Worm (Caenorhabditis elegans) whole organism, L4 larva: Measurements from ENCODE around the gene srw-94.

ENCODE experiments used
- D1046.2 ChIP-seq: fragments of 200-800 bp; sonication (Bioruptor generic); IDR thresholded peaks from 2 replicates; pipeline ENCODE4 v1.3.6; 2022; ENCODE audit warnings: missing genetic modification characterization, missing compliant biosample characterization
- F26F4.8 ChIP-seq: fragments of 200-800 bp; sonication (Bioruptor generic); conservative IDR thresholded peaks from 2 replicates; pipeline ENCODE4 v1.3.6; 2022; ENCODE audit warnings: missing genetic modification characterization, missing compliant biosample characterization
- F49E8.2 ChIP-seq: sonication (generic microtip); optimal IDR thresholded peaks from 2 replicates; lab custom pipeline; 2016; ENCODE audit warnings: missing compliant biosample characterization, mild to moderate bottlenecking, missing genetic modification characterization, borderline replicate concordance
- ZK337.2 ChIP-seq: fragments of 200-800 bp; sonication (Bioruptor generic); IDR thresholded peaks from 2 replicates; pipeline ENCODE4 v1.3.6; 2022; ENCODE audit warnings: missing genetic modification reagents, missing genetic modification characterization, missing compliant biosample characterization
- ZK546.5 ChIP-seq, 2 experiments: sonication (generic microtip); optimal IDR thresholded peaks; 2 replicates each; lab custom pipeline; 2017; ENCODE audit warnings: missing biosample characterization in 2 of 2, missing genetic modification characterization in 2 of 2
- aha-1 ChIP-seq: fragments of 150-350 bp; peaks from one replicate; lab custom pipeline; 2014; ENCODE audit warnings: missing biosample characterization, missing genetic modification characterization
- aly-2 ChIP-seq: sonication (generic microtip); optimal IDR thresholded peaks from 2 replicates; lab custom pipeline; 2018; ENCODE audit warnings: missing biosample characterization, missing genetic modification characterization
- attf-4 ChIP-seq: sonication (generic microtip); optimal IDR thresholded peaks from 3 replicates; lab custom pipeline; 2017; ENCODE audit warnings: missing biosample characterization, missing genetic modification characterization
- ceh-32 ChIP-seq: sonication (generic microtip); optimal IDR thresholded peaks from 2 replicates; lab custom pipeline; 2016; ENCODE audit warnings: mild to moderate bottlenecking, missing genetic modification characterization, missing compliant biosample characterization; ENCODE audit not compliant: poor library complexity
- ceh-62 ChIP-seq: sonication (generic microtip); optimal IDR thresholded peaks from 2 replicates; lab custom pipeline; 2017; ENCODE audit warnings: missing biosample characterization, missing genetic modification characterization
- ceh-82 ChIP-seq: sonication (generic microtip); optimal IDR thresholded peaks from 2 replicates; lab custom pipeline; 2017; ENCODE audit warnings: missing biosample characterization, missing genetic modification characterization
- ces-1 ChIP-seq: fragments of 150-350 bp; sonication (generic microtip); optimal IDR thresholded peaks from 4 replicates; lab custom pipeline; 2014; ENCODE audit warnings: missing biosample characterization, missing genetic modification reagents, missing genetic modification characterization
- cey-2 ChIP-seq: sonication (generic microtip); optimal IDR thresholded peaks from 3 replicates; lab custom pipeline; 2017; ENCODE audit warnings: missing genetic modification characterization, mild to moderate bottlenecking, missing compliant biosample characterization, antibody characterized with exemption, borderline replicate concordance; ENCODE audit not compliant: insufficient read depth
- ctbp-1 ChIP-seq: fragments of 200-800 bp; sonication (Bioruptor generic); IDR thresholded peaks from 2 replicates; pipeline ENCODE4 v1.3.6; 2022; ENCODE audit warnings: missing genetic modification reagents, missing genetic modification characterization, missing compliant biosample characterization
- daf-12 ChIP-seq: fragments of 150-350 bp; optimal IDR thresholded peaks from 2 replicates; lab custom pipeline; 2014; ENCODE audit warnings: missing biosample characterization, missing genetic modification reagents, missing genetic modification characterization
- daf-8 ChIP-seq: fragments of 200-800 bp; sonication (Bioruptor generic); IDR thresholded peaks from 2 replicates; pipeline ENCODE4 v1.3.6; 2022; ENCODE audit warnings: missing genetic modification characterization, missing compliant biosample characterization
- dmd-8 ChIP-seq: fragments of 200-800 bp; sonication (Bioruptor generic); IDR thresholded peaks from 2 replicates; pipeline ENCODE4 v1.3.6; 2022; ENCODE audit warnings: missing genetic modification characterization, missing compliant biosample characterization
- dmd-9 ChIP-seq: fragments of 200-800 bp; sonication (Bioruptor generic); IDR thresholded peaks from 2 replicates; pipeline ENCODE4 v1.3.6; 2022; ENCODE audit warnings: missing genetic modification reagents, missing genetic modification characterization, missing compliant biosample characterization
- duxl-1 ChIP-seq: sonication (generic microtip); optimal IDR thresholded peaks from 2 replicates; lab custom pipeline; 2016; ENCODE audit warnings: mild to moderate bottlenecking, missing genetic modification characterization, moderate library complexity, missing compliant biosample characterization; ENCODE audit not compliant: poor library complexity
- fos-1 ChIP-seq: fragments of 150-350 bp; optimal IDR thresholded peaks from 2 replicates; lab custom pipeline; 2014; ENCODE audit warnings: missing biosample characterization, missing genetic modification characterization
- gei-8 ChIP-seq: fragments of 200-800 bp; sonication (Bioruptor generic); optimal IDR thresholded peaks from 2 replicates; lab custom pipeline; 2018; ENCODE audit warnings: mild to moderate bottlenecking, missing genetic modification characterization, missing compliant biosample characterization
- hif-1 ChIP-seq, 2 experiments: sonication (generic microtip); optimal IDR thresholded peaks; 2 replicates each; lab custom pipeline; 2016 to 2017; ENCODE audit warnings: missing compliant biosample characterization in 2 of 2, missing genetic modification characterization in 2 of 2, missing genetic modification reagents in 2 of 2, missing genotype in 2 of 2, mild to moderate bottlenecking in 1 of 2
- hlh-30 ChIP-seq: sonication (generic microtip); optimal IDR thresholded peaks from 2 replicates; lab custom pipeline; 2017; ENCODE audit warnings: antibody characterized with exemption, mild to moderate bottlenecking, missing genetic modification characterization, missing compliant biosample characterization; ENCODE audit not compliant: insufficient read depth
- lin-1 ChIP-seq: fragments of 200-800 bp; sonication (Bioruptor generic); IDR thresholded peaks from 2 replicates; pipeline ENCODE4 v1.3.6; 2022; ENCODE audit warnings: missing genetic modification reagents, missing genetic modification characterization, missing compliant biosample characterization
- lin-15B ChIP-seq: fragments of 150-350 bp; sonication (generic microtip); optimal IDR thresholded peaks from 3 replicates; lab custom pipeline; 2014; ENCODE audit warnings: missing biosample characterization, missing genetic modification characterization
- lin-38 ChIP-seq: fragments of 200-800 bp; sonication (Bioruptor generic); IDR thresholded peaks from 2 replicates; pipeline ENCODE4 v1.3.6; 2022; ENCODE audit warnings: missing genetic modification reagents, missing genetic modification characterization, missing compliant biosample characterization
- lin-39 ChIP-seq: fragments of 150-350 bp; optimal IDR thresholded peaks from 2 replicates; lab custom pipeline; 2014; ENCODE audit warnings: missing biosample characterization, missing genetic modification reagents, missing genetic modification characterization
- lir-3 ChIP-seq: sonication (generic microtip); optimal IDR thresholded peaks from 2 replicates; lab custom pipeline; 2016; ENCODE audit warnings: mild to moderate bottlenecking, missing genetic modification characterization, missing compliant biosample characterization
- madf-5 ChIP-seq, 2 experiments: fragments of 200-800 bp; sonication (Bioruptor generic); IDR thresholded peaks; 2 replicates each; pipeline ENCODE4 v1.3.6; 2022; ENCODE audit warnings: missing compliant biosample characterization in 2 of 2, missing genetic modification characterization in 2 of 2
- madf-9 ChIP-seq: fragments of 200-800 bp; sonication (Bioruptor generic); conservative IDR thresholded peaks from 2 replicates; pipeline ENCODE4 v1.3.6; 2022; ENCODE audit warnings: missing genetic modification reagents, missing genetic modification characterization, missing compliant biosample characterization
- mep-1 ChIP-seq: fragments of 150-350 bp; sonication (generic microtip); optimal IDR thresholded peaks from 3 replicates; lab custom pipeline; 2014; ENCODE audit warnings: missing biosample characterization, missing genetic modification characterization
- mxl-3 ChIP-seq: fragments of 200-800 bp; sonication (Bioruptor generic); optimal IDR thresholded peaks from 2 replicates; lab custom pipeline; 2018; ENCODE audit warnings: mild to moderate bottlenecking, missing genetic modification characterization, missing compliant biosample characterization
- nhr-102 ChIP-seq: sonication (generic microtip); optimal IDR thresholded peaks from 2 replicates; lab custom pipeline; 2016; ENCODE audit warnings: mild to moderate bottlenecking, missing genetic modification characterization, moderate library complexity, missing compliant biosample characterization
- nhr-28 ChIP-seq: fragments of 150-350 bp; optimal IDR thresholded peaks from 2 replicates; lab custom pipeline; 2014; ENCODE audit warnings: missing biosample characterization, missing genetic modification characterization
- nhr-42 ChIP-seq: fragments of 200-800 bp; sonication (Bioruptor generic); IDR thresholded peaks from 2 replicates; pipeline ENCODE4 v1.3.6; 2022; ENCODE audit warnings: missing genetic modification characterization, missing compliant biosample characterization
- nhr-48 ChIP-seq: sonication (generic microtip); optimal IDR thresholded peaks from 2 replicates; lab custom pipeline; 2016; ENCODE audit warnings: mild to moderate bottlenecking, missing genetic modification characterization, missing compliant biosample characterization
- nhr-77 ChIP-seq: fragments of 150-350 bp; optimal IDR thresholded peaks from 2 replicates; lab custom pipeline; 2014; ENCODE audit warnings: missing biosample characterization, missing genetic modification characterization
- php-3 ChIP-seq: fragments of 200-800 bp; sonication (Bioruptor generic); IDR thresholded peaks from 2 replicates; pipeline ENCODE4 v1.3.6; 2022; ENCODE audit warnings: missing genetic modification reagents, missing genetic modification characterization, missing compliant biosample characterization
- pqm-1 ChIP-seq: sonication (generic microtip); optimal IDR thresholded peaks from 2 replicates; lab custom pipeline; 2017; ENCODE audit warnings: missing biosample characterization, missing genetic modification characterization
- saeg-2 ChIP-seq: fragments of 200-800 bp; sonication (Bioruptor generic); IDR thresholded peaks from 2 replicates; pipeline ENCODE4 v1.3.6; 2022; ENCODE audit warnings: missing genetic modification reagents, missing genetic modification characterization, missing compliant biosample characterization
- sdz-12 ChIP-seq: fragments of 200-800 bp; sonication (Bioruptor generic); optimal IDR thresholded peaks from 2 replicates; lab custom pipeline; 2018; ENCODE audit warnings: mild to moderate bottlenecking, missing genetic modification characterization, missing compliant biosample characterization
- snpc-1.2 ChIP-seq: fragments of 200-800 bp; sonication (Bioruptor generic); IDR thresholded peaks from 2 replicates; pipeline ENCODE4 v1.3.6; 2022; ENCODE audit warnings: missing genetic modification reagents, missing genetic modification characterization, missing compliant biosample characterization
- spr-1 ChIP-seq: sonication (generic microtip); optimal IDR thresholded peaks from 2 replicates; lab custom pipeline; 2016; ENCODE audit warnings: mild to moderate bottlenecking, missing genetic modification characterization, missing compliant biosample characterization
- tag-97 ChIP-seq: fragments of 200-800 bp; sonication (Bioruptor generic); IDR thresholded peaks from 2 replicates; pipeline ENCODE4 v1.3.6; 2022; ENCODE audit warnings: missing genetic modification characterization, missing compliant biosample characterization
- unc-130 ChIP-seq: sonication (generic microtip); optimal IDR thresholded peaks from 2 replicates; lab custom pipeline; 2016; ENCODE audit warnings: missing genetic modification reagents, missing genetic modification characterization, missing compliant biosample characterization
- unc-39 ChIP-seq: sonication (generic microtip); optimal IDR thresholded peaks from 2 replicates; lab custom pipeline; 2017; ENCODE audit warnings: missing biosample characterization, missing genetic modification characterization
- zag-1 ChIP-seq: fragments of 150-350 bp; optimal IDR thresholded peaks from 2 replicates; lab custom pipeline; 2014; ENCODE audit warnings: missing biosample characterization, missing genetic modification characterization
- zip-2 ChIP-seq: fragments of 150-350 bp; optimal IDR thresholded peaks from 2 replicates; lab custom pipeline; 2014; ENCODE audit warnings: missing biosample characterization, missing genetic modification characterization
- ztf-11 ChIP-seq: fragments of 150-350 bp; optimal IDR thresholded peaks from 2 replicates; lab custom pipeline; 2014; ENCODE audit warnings: missing biosample characterization, missing genetic modification characterization

srw-94 gene

ce11 chrIV:4788332-4788731, 26.0 kb upstream of the srw-94 start, which contains the start of gene nhr-104 (continued):
- TF ChIP-seq fos-1 (tag; lab: Kevin White, UChicago): no peak
- TF ChIP-seq ctbp-1: no peak
- no peak for TF ChIP-seq gei-8 (GFP tag; lab: Kevin White, UChicago)
- no peak for TF ChIP-seq lir-3 (tag; lab: Kevin White, UChicago)

ce11 chrIV:4789445-4789844, 24.8 kb upstream of the srw-94 start, which contains the start of gene R11E3.1:
TSS of gene R11E3.1 (plus strand) at chrIV:4789745.
- TF ChIP-seq nhr-77: no peak
- TF ChIP-seq zag-1 (tag; lab: Kevin White, UChicago): no peak
- TF ChIP-seq ZK337.2 (GFP tag; lab: Robert Waterston, UW): no peak
- no peak for TF ChIP-seq sdz-12 (GFP tag; lab: Kevin White, UChicago)
- no peak for TF ChIP-seq php-3 (GFP tag; lab: Robert Waterston, UW)
- no peak for TF ChIP-seq ceh-62
- no peak for TF ChIP-seq F26F4.8 (GFP tag; lab: Robert Waterston, UW)
- TF ChIP-seq fos-1 (tag; lab: Kevin White, UChicago): no peak
- TF ChIP-seq dmd-9 (GFP tag; lab: Robert Waterston, UW): no peak
- TF ChIP-seq hif-1 (tag; optimal IDR thresholded peaks at IDR 0.05; lab: Kevin White, UChicago): no peak
- no peak for TF ChIP-seq dmd-8 (GFP tag; lab: Robert Waterston, UW)
- no peak for TF ChIP-seq duxl-1
- TF ChIP-seq D1046.2: no peak
- no peak for TF ChIP-seq nhr-102
- TF ChIP-seq lin-39 (tag; lab: Kevin White, UChicago): no peak
- TF ChIP-seq ztf-11: no peak
- TF ChIP-seq madf-5 (GFP tag; IDR thresholded peaks at IDR 0.05; lab: Robert Waterston, UW): no peak
- no peak for TF ChIP-seq saeg-2 (GFP tag; lab: Robert Waterston, UW)
- TF ChIP-seq aha-1 (tag; lab: Kevin White, UChicago): no peak
- TF ChIP-seq lin-38 (GFP tag; lab: Robert Waterston, UW): no peak

ce11 chrIV:4795111-4795510, 19.2 kb upstream of the srw-94 start:
- TF ChIP-seq lin-1 (no peak), unc-39 (no peak), attf-4 (tag; lab: Kevin White, UChicago) (no peak), spr-1 (tag; lab: Kevin White, UChicago) (no peak), pqm-1 (tag; lab: Kevin White, UChicago) (no peak), ztf-11 (no peak), dmd-8 (GFP tag; lab: Robert Waterston, UW) (no peak), nhr-28 (tag; lab: Kevin White, UChicago) (peak; percentile 12), zip-2 (tag; lab: Kevin White, UChicago) (no peak), lin-15B (tag; lab: Kevin White, UChicago) (no peak), cey-2 (tag; lab: Kevin White, UChicago) (peak; percentile 48), nhr-42 (no peak), snpc-1.2 (GFP tag; lab: Robert Waterston, UW) (no peak), daf-8 (GFP tag; lab: Robert Waterston, UW) (no peak), ceh-62 (no peak), ZK546.5 (tag; optimal IDR thresholded peaks at IDR 0.05; lab: Kevin White, UChicago) (no peak), aha-1 (tag; lab: Kevin White, UChicago) (no peak), ceh-82 (tag; lab: Kevin White, UChicago) (no peak), ceh-32 (no peak), ZK337.2 (GFP tag; lab: Robert Waterston, UW) (no peak), unc-130 (GFP tag; lab: Kevin White, UChicago) (no peak), aly-2 (no peak), mxl-3 (GFP tag; lab: Kevin White, UChicago) (peak; percentile 8), F49E8.2 (tag; lab: Kevin White, UChicago) (no peak), madf-9 (GFP tag; lab: Robert Waterston, UW) (no peak), nhr-48 (tag; lab: Kevin White, UChicago) (peak; percentile 29), lir-3 (tag; lab: Kevin White, UChicago) (no peak), mep-1 (tag; lab: Kevin White, UChicago) (no peak), hlh-30 (tag; lab: Kevin White, UChicago) (no peak), tag-97 (GFP tag; lab: Robert Waterston, UW) (no peak), ces-1 (GFP tag; lab: Kevin White, UChicago) (no peak), daf-12 (tag; lab: Kevin White, UChicago) (no peak)
